Fruit fly (Drosophila melanogaster): ENCODE results near the gene Gba1b.
A peak's percentile ranks its signal among the peaks of the same experiment; 100 is the strongest.

Gba1b gene

dm6 chr3R:23669401-23670216 lies 35.0 kb upstream of the Gba1b start, which contains the start of gene CG31145 (continued):
- peak; percentile 99 for TF ChIP-seq CG9876 (GFP tag; optimal IDR thresholded peaks at IDR 0.05)
- TF ChIP-seq CG5180 (GFP tag; optimal IDR thresholded peaks at IDR 0.05): peak; percentile 94
- TF ChIP-seq Dp (GFP tag; optimal IDR thresholded peaks at IDR 0.05): peak; percentile 40
- TF ChIP-seq gcm2 (GFP tag; optimal IDR thresholded peaks at IDR 0.05): peak; percentile 100
- TF ChIP-seq CG31388 (GFP tag; optimal IDR thresholded peaks at IDR 0.05): peak; percentile 98
- TF ChIP-seq CG12155 (GFP tag; optimal IDR thresholded peaks at IDR 0.05): peak; percentile 99
- TF ChIP-seq B-H2 (GFP tag; optimal IDR thresholded peaks at IDR 0.05): peak; percentile 97
- peak; percentile 98 for TF ChIP-seq CG9932 (GFP tag; IDR thresholded peaks at IDR 0.05)
- TF ChIP-seq Hand (GFP tag; optimal IDR thresholded peaks at IDR 0.05): peak; percentile 99
- TF ChIP-seq kay (GFP tag; optimal IDR thresholded peaks at IDR 0.05): peak; percentile 99
- TF ChIP-seq CG6765 (GFP tag; optimal IDR thresholded peaks at IDR 0.05): peak; percentile 99
- TF ChIP-seq CG7556 (GFP tag; optimal IDR thresholded peaks at IDR 0.05): peak; percentile 100
- peak; percentile 100 for TF ChIP-seq pho (GFP tag; optimal IDR thresholded peaks at IDR 0.05)
- TF ChIP-seq CG17361 (GFP tag; IDR thresholded peaks at IDR 0.05): peak; percentile 100
- TF ChIP-seq Rfx (GFP tag; IDR thresholded peaks at IDR 0.05): peak; percentile 99
- peak; percentile 93 for TF ChIP-seq wek (GFP tag; optimal IDR thresholded peaks at IDR 0.05)
- TF ChIP-seq CG18599 (GFP tag; optimal IDR thresholded peaks at IDR 0.05): peak; percentile 100
- TF ChIP-seq fd102C (GFP tag; optimal IDR thresholded peaks at IDR 0.05): peak; percentile 71
- peak; percentile 92 for TF ChIP-seq CG30020 (tag; optimal IDR thresholded peaks at IDR 0.05)
- TF ChIP-seq CG16863 (GFP tag; optimal IDR thresholded peaks at IDR 0.05): peak; percentile 99
- peak; percentile 93 for TF ChIP-seq CG15696 (tag; optimal IDR thresholded peaks at IDR 0.05)
- TF ChIP-seq CG3407 (GFP tag; optimal IDR thresholded peaks at IDR 0.05): peak; percentile 99
- peak; percentile 99 for TF ChIP-seq CG12769 (tag; optimal IDR thresholded peaks at IDR 0.05)
- TF ChIP-seq CG10654 (GFP tag; optimal IDR thresholded peaks at IDR 0.05): peak; percentile 99
- peak in 1 of 2 experiments; percentile 95 for TF ChIP-seq Dfd (GFP tag; optimal IDR thresholded peaks at IDR 0.05)
- TF ChIP-seq Ets65A (GFP tag): peak; percentile 100
- TF ChIP-seq sd (tag; optimal IDR thresholded peaks at IDR 0.05): peak; percentile 98
- TF ChIP-seq tin (GFP tag; optimal IDR thresholded peaks at IDR 0.05): peak; percentile 99
- peak; percentile 97 for TF ChIP-seq Neu2 (GFP tag; optimal IDR thresholded peaks at IDR 0.05; ENCODE audit: borderline replicate concordance)
- peak; percentile 98 for TF ChIP-seq CG13894 (tag; optimal IDR thresholded peaks at IDR 0.05)
- peak; percentile 99 for TF ChIP-seq CG8944 (GFP tag; optimal IDR thresholded peaks at IDR 0.05)
- TF ChIP-seq Dref (GFP tag; IDR thresholded peaks at IDR 0.05): no peak
- TF ChIP-seq Oaz (GFP tag; IDR thresholded peaks at IDR 0.05): peak; percentile 99
- TF ChIP-seq H2.0 (GFP tag; IDR thresholded peaks at IDR 0.05): peak; percentile 99
- TF ChIP-seq Max (GFP tag; optimal IDR thresholded peaks at IDR 0.05): peak; percentile 100
- TF ChIP-seq p53 (GFP tag; optimal IDR thresholded peaks at IDR 0.05): peak; percentile 98
- TF ChIP-seq CG2202 (tag; optimal IDR thresholded peaks at IDR 0.05): peak; percentile 96
- TF ChIP-seq CG14965 (GFP tag; optimal IDR thresholded peaks at IDR 0.05; ENCODE audit: borderline replicate concordance): peak; percentile 92
- TF ChIP-seq CG6272 (GFP tag; IDR thresholded peaks at IDR 0.05): peak; percentile 98
- TF ChIP-seq corto (GFP tag; optimal IDR thresholded peaks at IDR 0.05): peak; percentile 96
- TF ChIP-seq gt (GFP tag; IDR thresholded peaks at IDR 0.05): peak; percentile 97
- TF ChIP-seq CG11398 (GFP tag; optimal IDR thresholded peaks at IDR 0.05): peak; percentile 99
- TF ChIP-seq Bgb (GFP tag; IDR thresholded peaks at IDR 0.05; ENCODE audit: partially characterized antibody): peak; percentile 73
- TF ChIP-seq HmgD (GFP tag; optimal IDR thresholded peaks at IDR 0.05): peak; percentile 99
- peak; percentile 94 for TF ChIP-seq dmrt11E (tag; optimal IDR thresholded peaks at IDR 0.05)
- TF ChIP-seq CG32767 (GFP tag; IDR thresholded peaks at IDR 0.05): peak; percentile 99
- peak; percentile 94 for TF ChIP-seq dati (GFP tag; IDR thresholded peaks at IDR 0.05)
- peak; percentile 100 for TF ChIP-seq pum (GFP tag; optimal IDR thresholded peaks at IDR 0.05)
- peak; percentile 47 for TF ChIP-seq pfk (GFP tag; optimal IDR thresholded peaks at IDR 0.05)
